Fruit fly (Drosophila melanogaster): ENCODE results near the gene CG17294.

The CG17294 gene

DNA sequence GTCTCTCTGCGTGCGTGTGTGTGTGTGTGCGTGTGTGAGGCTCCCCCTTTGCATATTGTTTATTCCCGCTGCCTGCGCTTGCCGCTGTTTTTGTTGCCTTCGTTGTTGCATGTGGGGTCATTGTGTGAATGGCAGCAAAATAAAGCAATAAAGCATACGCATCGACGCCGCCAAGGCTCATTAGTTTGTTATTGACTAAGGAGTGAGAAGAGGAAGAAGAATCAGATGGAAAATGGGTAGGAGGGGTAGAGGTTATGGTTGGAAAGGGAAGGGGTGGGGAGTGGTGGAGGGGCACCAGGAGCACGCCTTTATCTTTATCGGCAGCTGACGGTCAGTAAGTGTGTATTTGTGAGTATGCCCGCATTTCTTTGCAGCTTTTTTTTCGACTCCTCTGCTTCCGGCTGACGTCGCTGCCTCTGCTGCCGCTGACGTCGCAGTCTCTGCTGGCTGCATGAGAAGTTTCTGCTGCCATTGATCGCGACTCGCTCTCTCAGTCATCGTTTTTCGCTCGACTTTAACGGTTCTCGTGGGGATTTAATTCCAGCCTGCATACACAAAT, 42.6 kb downstream of the CG17294 start (continued):
- TF ChIP-seq fkh (GFP tag; optimal IDR thresholded peaks at IDR 0.05) (no peak), pdm3 (GFP tag; optimal IDR thresholded peaks at IDR 0.05) (no peak), dsx (GFP tag; optimal IDR thresholded peaks at IDR 0.05; ENCODE audit: poor library complexity, severe bottlenecking) (peak; percentile 50), CG15336 (GFP tag; IDR thresholded peaks at IDR 0.05) (no peak), Sox102F (GFP tag; optimal IDR thresholded peaks at IDR 0.05) (no peak), CG6792 (GFP tag; optimal IDR thresholded peaks at IDR 0.05) (no peak), CG31627 (GFP tag; optimal IDR thresholded peaks at IDR 0.05) (no peak), Smox (GFP tag; optimal IDR thresholded peaks at IDR 0.05) (no peak), CG6163 (GFP tag; IDR thresholded peaks at IDR 0.05) (peak; percentile 42; the same call in 1 of the 3 replicates), Sox15 (GFP tag; optimal IDR thresholded peaks at IDR 0.05) (no peak), fd85E (GFP tag; optimal IDR thresholded peaks at IDR 0.05) (no peak), Hr39 (GFP tag; optimal IDR thresholded peaks at IDR 0.05) (no peak)

DNA sequence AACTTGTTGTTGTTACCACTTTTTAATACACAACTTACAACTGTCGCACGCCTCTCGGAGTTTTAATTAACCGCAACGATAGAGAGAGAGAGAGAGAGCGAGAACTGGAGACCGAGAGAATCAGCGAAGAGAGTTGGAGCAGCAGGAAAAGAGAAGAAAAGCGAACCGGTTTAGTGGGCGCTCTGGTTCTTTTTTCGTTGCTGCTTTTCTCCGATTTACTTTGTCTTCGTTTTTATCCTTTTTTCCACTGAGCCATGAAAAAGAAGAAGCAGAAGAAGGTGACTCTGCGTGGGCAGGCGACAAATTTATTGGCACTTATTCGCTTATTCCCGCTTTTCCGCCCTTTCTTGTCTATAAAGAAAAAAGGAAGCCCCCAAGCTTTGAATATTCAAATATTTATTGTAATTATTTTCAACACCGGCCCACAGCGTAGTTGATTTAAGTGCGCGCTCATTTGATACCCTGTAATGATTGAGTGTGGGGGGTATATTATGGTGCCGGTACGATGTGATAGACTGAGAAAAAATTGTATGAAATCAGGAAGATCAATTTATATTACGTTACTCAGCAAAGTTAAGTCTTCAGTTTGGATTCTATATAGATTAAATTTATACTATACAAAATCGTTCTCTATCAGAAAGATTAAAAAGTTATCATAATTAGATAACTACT, 43.6 kb downstream of the CG17294 start:
- TF ChIP-seq CG32006 (GFP tag; optimal IDR thresholded peaks at IDR 0.05) (peak; percentile 63), Eip78C (GFP tag) (peak; percentile 67), OdsH (GFP tag; optimal IDR thresholded peaks at IDR 0.05) (peak; percentile 44), CG8319 (GFP tag; optimal IDR thresholded peaks at IDR 0.05) (no peak), esn (GFP tag; optimal IDR thresholded peaks at IDR 0.05) (no peak), fkh (GFP tag; optimal IDR thresholded peaks at IDR 0.05) (no peak), CG15336 (GFP tag; IDR thresholded peaks at IDR 0.05) (peak; percentile 32; the same call in 1 of the 2 replicates), ss (GFP tag; optimal IDR thresholded peaks at IDR 0.05) (peak; percentile 75 to 82), CG6854 (GFP tag; optimal IDR thresholded peaks at IDR 0.05) (no peak), pdm3 (GFP tag; optimal IDR thresholded peaks at IDR 0.05) (peak; percentile 17), Lpt (GFP tag; optimal IDR thresholded peaks at IDR 0.05) (peak; percentile 6), Hr39 (GFP tag; optimal IDR thresholded peaks at IDR 0.05) (no peak), CG34406 (GFP tag; optimal IDR thresholded peaks at IDR 0.05) (no peak), fd85E (GFP tag; optimal IDR thresholded peaks at IDR 0.05) (no peak), CG6163 (GFP tag; IDR thresholded peaks at IDR 0.05) (peak; percentile 72; the same call in 2 of the 3 replicates), CG8632 (GFP tag; optimal IDR thresholded peaks at IDR 0.05) (peak; percentile 29), CG7368 (GFP tag; optimal IDR thresholded peaks at IDR 0.05) (no peak), topi (GFP tag; optimal IDR thresholded peaks at IDR 0.05) (no peak), cyc (GFP tag; optimal IDR thresholded peaks at IDR 0.05) (no peak), CG3032 (tag; optimal IDR thresholded peaks at IDR 0.05) (peak; percentile 27), achi (GFP tag; optimal IDR thresholded peaks at IDR 0.05) (peak; percentile 7), CG4318 (GFP tag; optimal IDR thresholded peaks at IDR 0.05) (no peak), dac (GFP tag; optimal IDR thresholded peaks at IDR 0.05) (no peak), CG31627 (GFP tag; optimal IDR thresholded peaks at IDR 0.05) (peak; percentile 2), CG6276 (GFP tag; optimal IDR thresholded peaks at IDR 0.05) (no peak), Blimp-1 (GFP tag; optimal IDR thresholded peaks at IDR 0.05) (no peak), Sox15 (GFP tag; optimal IDR thresholded peaks at IDR 0.05) (no peak), Sox102F (GFP tag; optimal IDR thresholded peaks at IDR 0.05) (no peak), vri (GFP tag; optimal IDR thresholded peaks at IDR 0.05) (no peak), CG10631 (GFP tag; optimal IDR thresholded peaks at IDR 0.05) (peak; percentile 54), Eip93F (GFP tag; optimal IDR thresholded peaks at IDR 0.05) (no peak), net (GFP tag; optimal IDR thresholded peaks at IDR 0.05) (no peak), CG6792 (GFP tag; optimal IDR thresholded peaks at IDR 0.05) (no peak), Sox14 (GFP tag; optimal IDR thresholded peaks at IDR 0.05) (peak; percentile 7), Ets21C (GFP tag; optimal IDR thresholded peaks at IDR 0.05) (no peak), Hr38 (GFP tag; optimal IDR thresholded peaks at IDR 0.05) (no peak), Eip75B (GFP tag; optimal IDR thresholded peaks at IDR 0.05) (peak; percentile 15), CG8119 (GFP tag; IDR thresholded peaks at IDR 0.05) (no peak), eg (GFP tag; IDR thresholded peaks at IDR 0.05) (peak; percentile 7; the same call in 1 of the 3 replicates), CG11762 (GFP tag; optimal IDR thresholded peaks at IDR 0.05; ENCODE audit: insufficient read depth) (no peak), Smox (GFP tag; optimal IDR thresholded peaks at IDR 0.05) (peak; percentile 23), Met (GFP tag; optimal IDR thresholded peaks at IDR 0.05) (peak; percentile 11), svp (GFP tag) (peak; percentile 72), CG6808 (GFP tag; optimal IDR thresholded peaks at IDR 0.05) (peak; percentile 75), spab (GFP tag; optimal IDR thresholded peaks at IDR 0.05) (peak; percentile 40), Gug (GFP tag; IDR thresholded peaks at IDR 0.05) (no peak)

All from whole organism, prepupa.